Worm (Caenorhabditis elegans): ENCODE data around the gene F33G12.6.

F33G12.6 gene

DNA sequence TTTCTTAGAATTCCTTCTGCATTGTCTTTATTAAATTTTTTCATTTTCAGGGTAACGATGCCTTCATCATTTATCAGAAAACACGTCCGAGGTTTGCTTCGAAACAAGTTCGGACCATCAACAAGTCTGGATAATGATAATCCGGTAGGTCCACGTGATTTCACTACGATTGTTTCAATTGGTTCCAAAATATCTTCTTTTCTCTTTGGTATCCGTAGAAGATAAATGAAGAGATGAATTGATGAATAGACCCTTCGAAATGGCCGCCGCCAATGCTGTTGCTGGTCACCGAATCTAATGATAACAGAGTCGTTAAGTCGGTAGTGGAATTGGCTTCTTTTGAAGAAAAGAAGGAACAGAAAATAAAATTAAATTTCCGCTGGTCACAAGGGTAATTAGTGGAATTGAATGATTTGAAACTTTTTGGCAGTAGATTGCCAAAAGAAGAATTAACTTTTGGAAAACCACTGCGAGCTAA, at the start of gene F33G12.6:
Gene F33G12.6, plus strand, starts transcription at position 51 of the 478 bp plus-strand sequence.
- TF ChIP-seq attf-3 (GFP tag; conservative IDR thresholded peaks at IDR 0.05) (no peak), mxl-1 (tag; optimal IDR thresholded peaks at IDR 0.05) (no peak), F37B4.10 (GFP tag; IDR thresholded peaks at IDR 0.05) (no peak), B0035.1 (tag; optimal IDR thresholded peaks at IDR 0.05) (no peak), pbrm-1 (GFP tag; IDR thresholded peaks at IDR 0.05) (no peak), ceh-79 (tag; optimal IDR thresholded peaks at IDR 0.05) (no peak), nfyb-1 (GFP tag; IDR thresholded peaks at IDR 0.05) (no peak), hmg-20 (GFP tag; IDR thresholded peaks at IDR 0.05) (no peak), rcor-1 (GFP tag; IDR thresholded peaks at IDR 0.05) (no peak), mcd-1 (GFP tag; IDR thresholded peaks at IDR 0.05) (no peak), him-1 (tag; optimal IDR thresholded peaks at IDR 0.05) (no peak), lir-1 (GFP tag; conservative IDR thresholded peaks at IDR 0.05) (no peak), F55B11.4 (tag; optimal IDR thresholded peaks at IDR 0.05; ENCODE audit: borderline replicate concordance, insufficient read depth) (no peak), nfya-2 (GFP tag; IDR thresholded peaks at IDR 0.05) (no peak), dox-1 (GFP tag; IDR thresholded peaks at IDR 0.05) (no peak), nhr-27 (tag; optimal IDR thresholded peaks at IDR 0.05) (no peak), chd-7 (tag; optimal IDR thresholded peaks at IDR 0.05) (no peak), nhr-80 (tag; optimal IDR thresholded peaks at IDR 0.05) (no peak), ztf-6 (GFP tag; IDR thresholded peaks at IDR 0.05) (no peak), Y79H2A.3 (GFP tag; conservative IDR thresholded peaks at IDR 0.05) (no peak)

ce11 chrII:5001866-5002265, 47.8 kb upstream of the F33G12.6 start:
- TF ChIP-seq F33H1.4 (GFP tag; IDR thresholded peaks at IDR 0.05) (no peak), mxl-1 (tag; optimal IDR thresholded peaks at IDR 0.05) (no peak), chd-7 (tag; optimal IDR thresholded peaks at IDR 0.05) (no peak), aptf-3 (GFP tag; IDR thresholded peaks at IDR 0.05) (0 out of 2 replicates have a peak, but pooled peaks have one; percentile 49), dpff-1 (tag; optimal IDR thresholded peaks at IDR 0.05) (no peak)

ce11 chrII:5003660-5004059, 46.1 kb upstream of the F33G12.6 start, which contains the start of gene F59A6.10:
TSS of gene F59A6.10 (plus strand) at chrII:5003960.
- TF ChIP-seq F49E8.2 (tag; optimal IDR thresholded peaks at IDR 0.05; ENCODE audit: insufficient read depth): peak; percentile 12
- no peak for TF ChIP-seq lag-1 (GFP tag; IDR thresholded peaks at IDR 0.05)
- TF ChIP-seq lsl-1 (GFP tag; optimal IDR thresholded peaks at IDR 0.05): peak; percentile 23
- TF ChIP-seq ekl-4 (GFP tag; IDR thresholded peaks at IDR 0.05): no peak
- TF ChIP-seq nhr-120 (GFP tag; IDR thresholded peaks at IDR 0.05): no peak
- peak; percentile 8 for TF ChIP-seq hrde-1 (tag; optimal IDR thresholded peaks at IDR 0.05; ENCODE audit: borderline replicate concordance)

- TF ChIP-seq ztf-18 (tag; optimal IDR thresholded peaks at IDR 0.05) (no peak), sdz-38 (tag; optimal IDR thresholded peaks at IDR 0.05) (no peak), xnd-1 (tag; optimal IDR thresholded peaks at IDR 0.05) (no peak), madf-6 (GFP tag; IDR thresholded peaks at IDR 0.05) (no peak)
Observed at ce11 chrII:5004781-5005180, 44.9 kb upstream of the F33G12.6 start, which contains the start of gene F59A6.4. TSS of gene F59A6.4 (plus strand) at chrII:5005081.

ce11 chrII:5008033-5008432, 41.7 kb upstream of the F33G12.6 start, which contains the start of gene F59A6.3:
TSS of gene F59A6.3 (plus strand) at chrII:5008333.
- TF ChIP-seq madf-8 (GFP tag; conservative IDR thresholded peaks at IDR 0.05) (no peak), F37B4.10 (GFP tag; IDR thresholded peaks at IDR 0.05) (no peak), snpc-1.3 (tag; optimal IDR thresholded peaks at IDR 0.05; ENCODE audit: insufficient read depth) (no peak), sptf-2 (GFP tag; optimal IDR thresholded peaks at IDR 0.05) (no peak)

Measured in whole organism, young adult.